Worm (Caenorhabditis elegans): ENCODE results near the gene ife-3.

- TF ChIP-seq alr-1 (tag; optimal IDR thresholded peaks at IDR 0.05) (no peak), snpc-4 (tag; optimal IDR thresholded peaks at IDR 0.05) (no peak), ztf-11 (tag; optimal IDR thresholded peaks at IDR 0.05) (no peak), sem-4 (tag; optimal IDR thresholded peaks at IDR 0.05) (no peak), lin-13 (GFP tag; optimal IDR thresholded peaks at IDR 0.05) (no peak), ama-1 (optimal IDR thresholded peaks at IDR 0.05) (no peak), nhr-77 (tag; optimal IDR thresholded peaks at IDR 0.05) (no peak), ceh-16 (tag; optimal IDR thresholded peaks at IDR 0.05) (no peak), nhr-237 (tag; optimal IDR thresholded peaks at IDR 0.05) (no peak), lin-39 (tag; optimal IDR thresholded peaks at IDR 0.05) (no peak), gmeb-1 (tag; optimal IDR thresholded peaks at IDR 0.05) (no peak), skn-1 (tag; optimal IDR thresholded peaks at IDR 0.05) (no peak), blmp-1 (tag; optimal IDR thresholded peaks at IDR 0.05; ENCODE audit: insufficient read depth) (no peak)
These were observed 35.4 kb upstream of the ife-3 start for ce11 chrV:43070-43469.

Data from whole organism, L2 larva.